Fruit fly (Drosophila melanogaster): Measurements from ENCODE around the gene CG31668.

CG31668 gene

DNA sequence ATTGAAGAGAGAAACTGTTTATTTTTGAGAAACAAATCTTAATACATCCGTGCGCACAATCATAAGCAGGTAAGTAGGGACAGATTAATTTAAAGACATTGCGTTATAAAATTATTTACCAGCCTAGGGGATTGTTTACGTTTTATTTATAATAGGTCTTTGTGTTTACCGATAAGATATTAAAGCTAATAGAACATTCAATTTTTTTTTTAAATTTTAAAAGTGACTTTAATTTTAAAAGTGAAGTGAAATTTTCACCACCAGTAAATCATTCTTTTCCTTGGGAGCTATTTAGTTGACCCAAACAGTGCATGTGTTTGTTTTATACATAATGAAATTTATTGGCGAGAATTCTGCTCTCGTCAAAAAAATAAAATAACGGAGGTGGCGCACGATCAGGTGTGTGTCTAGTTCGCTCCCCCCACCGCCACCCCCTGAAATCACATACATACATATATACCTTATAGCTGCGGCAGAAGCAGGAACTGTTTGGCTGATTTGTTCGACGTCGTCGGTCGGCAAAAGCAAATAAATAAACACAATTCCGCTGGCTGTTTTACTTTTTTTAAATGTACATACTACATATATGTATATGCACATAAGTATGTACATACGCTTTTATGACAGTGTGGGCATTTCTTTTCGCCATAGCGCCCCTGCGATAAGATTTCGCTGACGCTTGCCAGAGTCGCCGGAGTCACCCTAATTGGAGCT, 29.9 kb downstream of the CG31668 start (continued):
- TF ChIP-seq Med (GFP tag) (peak; percentile 83), vvl (GFP tag; IDR thresholded peaks at IDR 0.05) (no peak)

DNA sequence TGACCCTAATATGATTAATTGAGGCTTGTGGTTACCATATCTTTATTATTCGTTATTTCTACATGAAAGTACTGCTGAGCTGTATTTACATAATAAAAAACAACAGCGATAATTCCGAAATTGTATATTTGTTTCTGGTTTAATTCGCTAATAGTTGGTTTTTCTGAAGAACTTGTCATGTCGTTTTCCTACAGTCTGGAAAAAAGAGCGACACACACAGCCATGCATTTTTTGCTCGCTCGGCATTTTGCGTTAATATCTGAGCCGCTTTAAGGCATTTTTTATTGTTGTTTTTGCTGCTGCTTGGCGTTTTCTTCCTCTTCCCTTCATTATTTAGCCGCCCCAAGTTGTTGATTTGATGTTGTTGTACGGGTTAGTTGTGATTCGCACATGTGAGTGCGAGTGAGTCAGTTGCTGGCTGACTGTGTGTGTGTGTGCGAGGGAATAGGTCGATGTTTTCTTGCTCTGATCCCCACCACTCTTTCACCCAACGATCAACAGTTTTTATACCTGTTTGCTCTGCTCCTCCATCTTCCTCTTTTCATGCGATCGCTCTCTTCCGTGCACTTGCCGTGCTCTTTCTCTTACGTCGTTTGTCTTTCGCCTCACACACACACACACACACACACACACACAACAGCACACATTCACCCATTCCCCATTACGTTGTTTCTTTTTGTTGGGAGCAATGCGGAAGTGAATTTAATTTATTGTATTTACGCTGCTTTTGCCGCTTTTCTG, 30.7 kb downstream of the CG31668 start:
- TF ChIP-seq CG1832 (GFP tag; optimal IDR thresholded peaks at IDR 0.05) (peak; percentile 74), CG3281 (GFP tag; optimal IDR thresholded peaks at IDR 0.05) (no peak), salm (tag; optimal IDR thresholded peaks at IDR 0.05) (no peak), CG3163 (GFP tag; optimal IDR thresholded peaks at IDR 0.05) (peak; percentile 85), kni (GFP tag; optimal IDR thresholded peaks at IDR 0.05) (peak; percentile 61), CG10147 (GFP tag; optimal IDR thresholded peaks at IDR 0.05) (no peak), CG8478 (optimal IDR thresholded peaks at IDR 0.05) (peak; percentile 78), CG1602 (GFP tag; optimal IDR thresholded peaks at IDR 0.05) (no peak), Adf1 (GFP tag; IDR thresholded peaks at IDR 0.05) (peak; percentile 30; the same call in 1 of the 2 replicates), sens-2 (GFP tag; IDR thresholded peaks at IDR 0.05) (no peak), yki (optimal IDR thresholded peaks at IDR 0.05) (no peak), ewg (GFP tag; optimal IDR thresholded peaks at IDR 0.05) (no peak), MTF-1 (GFP tag; optimal IDR thresholded peaks at IDR 0.05; ENCODE audit: borderline replicate concordance) (no peak), Rfx (GFP tag; IDR thresholded peaks at IDR 0.05) (0 out of 2 replicates have a peak, but pooled peaks have one; percentile 4), hb (GFP tag; IDR thresholded peaks at IDR 0.05; ENCODE audit: partially characterized antibody) (no peak), Oli (tag; optimal IDR thresholded peaks at IDR 0.05) (no peak), ato (GFP tag; IDR thresholded peaks at IDR 0.05; ENCODE audit: partially characterized antibody) (no peak), gro (GFP tag; optimal IDR thresholded peaks at IDR 0.05) (no peak), Xrp1 (GFP tag; IDR thresholded peaks at IDR 0.05) (no peak), Sry-δ (GFP tag; optimal IDR thresholded peaks at IDR 0.05) (no peak), chn (GFP tag; optimal IDR thresholded peaks at IDR 0.05) (peak; percentile 21), CG9437 (GFP tag; optimal IDR thresholded peaks at IDR 0.05) (peak; percentile 74), Dfd (GFP tag; optimal IDR thresholded peaks at IDR 0.05) (no peak), CG4360 (GFP tag; IDR thresholded peaks at IDR 0.05) (peak; percentile 90), HHEX (GFP tag; optimal IDR thresholded peaks at IDR 0.05) (no peak), rib (GFP tag; IDR thresholded peaks at IDR 0.05) (peak; percentile 33; the same call in 1 of the 2 replicates), cg (GFP tag; optimal IDR thresholded peaks at IDR 0.05) (peak; percentile 91), Trl (optimal IDR thresholded peaks at IDR 0.05) (peak; percentile 77 to 85), Trl (GFP tag; optimal IDR thresholded peaks at IDR 0.05) (no peak), D19A (tag; optimal IDR thresholded peaks at IDR 0.05) (no peak), PHDP (tag; optimal IDR thresholded peaks at IDR 0.05) (no peak), lilli (GFP tag; optimal IDR thresholded peaks at IDR 0.05) (no peak), MBD-R2 (GFP tag; IDR thresholded peaks at IDR 0.05) (0 out of 2 replicates have a peak, but pooled peaks have one; percentile 3), Scr (GFP tag; IDR thresholded peaks at IDR 0.05; ENCODE audit: partially characterized antibody) (0 out of 2 replicates have a peak, but pooled peaks have one; percentile 18), crol (GFP tag; IDR thresholded peaks at IDR 0.05) (peak; percentile 84), kay (GFP tag; optimal IDR thresholded peaks at IDR 0.05) (no peak), CG17385 (GFP tag; optimal IDR thresholded peaks at IDR 0.05) (peak; percentile 71), Ptx1 (GFP tag; IDR thresholded peaks at IDR 0.05) (no peak), mirr (GFP tag; optimal IDR thresholded peaks at IDR 0.05) (no peak), CG11093 (GFP tag; IDR thresholded peaks at IDR 0.05) (no peak), aop (GFP tag; IDR thresholded peaks at IDR 0.05) (peak; percentile 92), CG7271 (tag; optimal IDR thresholded peaks at IDR 0.05) (no peak), slbo (GFP tag; IDR thresholded peaks at IDR 0.05) (no peak), CG11456 (GFP tag; IDR thresholded peaks at IDR 0.05) (no peak), CG10209 (GFP tag; optimal IDR thresholded peaks at IDR 0.05) (no peak), CG8924 (tag; optimal IDR thresholded peaks at IDR 0.05) (no peak)
